Fruit fly (Drosophila melanogaster) whole organism, embryonic: ENCODE results near the gene CG43658.

Experiments
- Awh ChIP-seq: fragments of 200-800 bp; sonication (Bioruptor generic); IDR thresholded peaks from 2 replicates; pipeline ENCODE4, ENCODE4 v1.3.6; 2022; ENCODE audit warnings: missing biosample characterization, missing genetic modification characterization
- C15 ChIP-seq: fragments of 200-800 bp; sonication (Bioruptor generic); IDR thresholded peaks from 3 replicates; pipeline ENCODE4 v1.3.6; 2022; ENCODE audit warnings: missing biosample characterization, missing genetic modification characterization
- CG10321 ChIP-seq: fragments of 200-800 bp; sonication (Bioruptor generic); IDR thresholded peaks from 2 replicates; pipeline ENCODE4 v1.3.6; 2022; ENCODE audit warnings: missing biosample characterization, missing genetic modification characterization
- CG11695 ChIP-seq: fragments of 200-800 bp; sonication (Bioruptor generic); IDR thresholded peaks from 3 replicates; pipeline ENCODE4 v1.3.6; 2022; ENCODE audit warnings: missing biosample characterization, missing genetic modification characterization
- CG14050 ChIP-seq: fragments of 200-800 bp; sonication (Bioruptor generic); IDR thresholded peaks from 3 replicates; pipeline ENCODE4 v1.3.6; 2022; ENCODE audit warnings: missing biosample characterization, missing genetic modification characterization
- CG17612 ChIP-seq: fragments of 200-800 bp; sonication (Bioruptor generic); IDR thresholded peaks from 2 replicates; pipeline ENCODE4 v1.3.6; 2022; ENCODE audit warnings: missing biosample characterization, missing genetic modification characterization
- CG18476 ChIP-seq: fragments of 200-800 bp; sonication (Bioruptor generic); optimal IDR thresholded peaks from 2 replicates; lab custom pipeline; 2016; ENCODE audit warnings: missing biosample characterization, mild to moderate bottlenecking, missing genetic modification characterization
- CG18619 ChIP-seq: fragments of 200-800 bp; sonication (Bioruptor generic); optimal IDR thresholded peaks from 3 replicates; lab custom pipeline; 2017; ENCODE audit warnings: missing biosample characterization, mild to moderate bottlenecking, missing genetic modification characterization
- CG30020 ChIP-seq: fragments of 200-800 bp; optimal IDR thresholded peaks from 2 replicates; lab custom pipeline; 2019; ENCODE audit warnings: missing biosample characterization, mild to moderate bottlenecking, missing genetic modification characterization, moderate library complexity
- CG30431 ChIP-seq: fragments of 200-800 bp; sonication (Bioruptor generic); optimal IDR thresholded peaks from 2 replicates; lab custom pipeline; 2017; ENCODE audit warnings: missing biosample characterization, missing genetic modification characterization
- CG31441 ChIP-seq: fragments of 200-800 bp; sonication (Bioruptor generic); IDR thresholded peaks from 2 replicates; pipeline ENCODE4 v1.3.6; 2022; ENCODE audit warnings: missing biosample characterization, missing genetic modification characterization
- CG4617 ChIP-seq: fragments of 200-800 bp; sonication (Bioruptor generic); optimal IDR thresholded peaks from 3 replicates; lab custom pipeline; 2016; ENCODE audit warnings: missing biosample characterization, missing genetic modification characterization, borderline replicate concordance
- CG4707 ChIP-seq: fragments of 200-800 bp; sonication (Bioruptor generic); optimal IDR thresholded peaks from 2 replicates; lab custom pipeline; 2018; ENCODE audit warnings: missing biosample characterization, mild to moderate bottlenecking, missing genetic modification characterization, moderate library complexity
- CG6272 ChIP-seq: fragments of 200-800 bp; sonication (Bioruptor generic); IDR thresholded peaks from 2 replicates; pipeline ENCODE4 v1.3.6; 2022; ENCODE audit warnings: missing biosample characterization, missing genetic modification characterization
- CG6654 ChIP-seq: fragments of 200-800 bp; sonication (Bioruptor generic); optimal IDR thresholded peaks from 2 replicates; lab custom pipeline; 2017; ENCODE audit warnings: missing biosample characterization, mild to moderate bottlenecking, missing genetic modification characterization
- CG6813 ChIP-seq: fragments of 200-800 bp; sonication (Bioruptor generic); optimal IDR thresholded peaks from 2 replicates; lab custom pipeline; 2017; ENCODE audit warnings: missing biosample characterization, missing genetic modification characterization, mild to moderate bottlenecking, moderate library complexity, missing genetic modification reagents
- CG7839 ChIP-seq: fragments of 200-800 bp; sonication (Bioruptor generic); optimal IDR thresholded peaks from 3 replicates; lab custom pipeline; 2018; ENCODE audit warnings: missing biosample characterization, mild to moderate bottlenecking, missing genetic modification characterization, moderate library complexity
- CG8290 ChIP-seq, 3 experiments: fragments of 200-800 bp; sonication (Bioruptor generic); optimal IDR thresholded peaks; 2 replicates each; lab custom pipeline; 2016 to 2019; ENCODE audit warnings: missing biosample characterization in 3 of 3, missing genetic modification characterization in 3 of 3, mild to moderate bottlenecking in 2 of 3, moderate library complexity in 1 of 3
- Camta ChIP-seq: fragments of 200-800 bp; sonication (Bioruptor generic); optimal IDR thresholded peaks from 2 replicates; lab custom pipeline; 2016; ENCODE audit warnings: missing biosample characterization, missing genetic modification characterization
- Dbx ChIP-seq: fragments of 200-800 bp; sonication (Bioruptor generic); IDR thresholded peaks from 3 replicates; pipeline ENCODE4 v1.3.6; 2022; ENCODE audit warnings: missing biosample characterization, missing genetic modification characterization
- Dref ChIP-seq: fragments of 200-800 bp; sonication (Bioruptor generic); IDR thresholded peaks from 2 replicates; pipeline ENCODE4 v1.3.6; 2022; ENCODE audit warnings: missing biosample characterization, missing genetic modification characterization
- Eip74EF ChIP-seq, 2 experiments: fragments of 200-800 bp in 1 of 2; fragments of >200 bp in 1 of 2; sonication (Bioruptor generic) in 1 of 2; optimal IDR thresholded peaks; 2 replicates each; lab custom pipeline; 2017 to 2019; ENCODE audit warnings: missing biosample characterization in 2 of 2, missing genetic modification characterization in 2 of 2, mild to moderate bottlenecking in 1 of 2, moderate library complexity in 1 of 2
- Hmx ChIP-seq: fragments of 200-800 bp; sonication (Bioruptor generic); optimal IDR thresholded peaks from 2 replicates; lab custom pipeline; 2016; ENCODE audit warnings: missing biosample characterization, missing genetic modification characterization
- Med ChIP-seq: fragments of 200-800 bp; sonication (Bioruptor generic); peaks from one replicate; lab custom pipeline; 2016; ENCODE audit warnings: missing biosample characterization, missing genetic modification characterization, mild to moderate bottlenecking, inconsistent platforms, moderate library complexity
- Meics ChIP-seq: fragments of 200-800 bp; sonication (Bioruptor generic); optimal IDR thresholded peaks from 2 replicates; lab custom pipeline; 2017; ENCODE audit warnings: missing biosample characterization, mild to moderate bottlenecking, missing genetic modification characterization
- Nf-YB ChIP-seq: fragments of 200-800 bp; sonication (Bioruptor generic); optimal IDR thresholded peaks from 3 replicates; lab custom pipeline; 2019; ENCODE audit warnings: missing biosample characterization, mild to moderate bottlenecking, missing genetic modification characterization, moderate library complexity
- Oaz ChIP-seq: fragments of 200-800 bp; sonication (Bioruptor generic); IDR thresholded peaks from 2 replicates; pipeline ENCODE4 v1.3.6; 2022; ENCODE audit warnings: missing biosample characterization, missing genetic modification characterization
- Optix ChIP-seq: fragments of 200-800 bp; sonication (Bioruptor generic); IDR thresholded peaks from 3 replicates; pipeline ENCODE4 v1.3.6; 2022; ENCODE audit warnings: missing biosample characterization, missing genetic modification characterization
- PHDP ChIP-seq: fragments of 200-800 bp; sonication (Bioruptor generic); optimal IDR thresholded peaks from 3 replicates; lab custom pipeline; 2018; ENCODE audit warnings: missing biosample characterization, mild to moderate bottlenecking, missing genetic modification characterization, moderate library complexity
- Ravus ChIP-seq: fragments of 200-800 bp; sonication (Bioruptor generic); IDR thresholded peaks from 2 replicates; pipeline ENCODE4 v1.3.6; 2022; ENCODE audit warnings: missing biosample characterization, missing genetic modification characterization
- Ssrp ChIP-seq: fragments of 200-800 bp; sonication (Bioruptor generic); optimal IDR thresholded peaks from 2 replicates; lab custom pipeline; 2018; ENCODE audit warnings: missing biosample characterization, mild to moderate bottlenecking, missing genetic modification characterization, moderate library complexity
- TFAM ChIP-seq: fragments of 200-800 bp; sonication (Bioruptor generic); optimal IDR thresholded peaks from 2 replicates; lab custom pipeline; 2017; ENCODE audit warnings: missing biosample characterization, missing genetic modification characterization, inconsistent platforms
- Usf ChIP-seq: fragments of 200-800 bp; sonication (Bioruptor generic); optimal IDR thresholded peaks from 2 replicates; lab custom pipeline; 2017; ENCODE audit warnings: missing genotype, missing biosample characterization, missing genetic modification characterization
- amos ChIP-seq: fragments of 200-800 bp; sonication (Bioruptor generic); IDR thresholded peaks from 2 replicates; pipeline ENCODE4 v1.3.6; 2022; ENCODE audit warnings: missing biosample characterization, missing genetic modification characterization; ENCODE audit not compliant: partially characterized antibody
- ara ChIP-seq: fragments of 200-800 bp; sonication (Bioruptor generic); IDR thresholded peaks from 2 replicates; pipeline ENCODE4 v1.3.6; 2022; ENCODE audit warnings: missing biosample characterization, missing genetic modification characterization
- bcd ChIP-seq: fragments of 200-800 bp; sonication (Bioruptor generic); optimal IDR thresholded peaks from 2 replicates; lab custom pipeline; 2017; ENCODE audit warnings: missing biosample characterization, mild to moderate bottlenecking, missing genetic modification characterization
- da ChIP-seq: fragments of 200-800 bp; sonication (Bioruptor generic); optimal IDR thresholded peaks from 2 replicates; lab custom pipeline; 2016; ENCODE audit warnings: missing biosample characterization, missing genetic modification characterization
- dati ChIP-seq: fragments of 200-800 bp; sonication (Bioruptor generic); IDR thresholded peaks from 2 replicates; pipeline ENCODE4 v1.3.6; 2022; ENCODE audit warnings: missing biosample characterization, missing genetic modification characterization
- ems ChIP-seq: fragments of 200-800 bp; sonication (Bioruptor generic); optimal IDR thresholded peaks from 3 replicates; lab custom pipeline; 2016; ENCODE audit warnings: missing biosample characterization, missing genetic modification characterization
- kni ChIP-seq: fragments of 200-800 bp; sonication (Bioruptor generic); optimal IDR thresholded peaks from 3 replicates; lab custom pipeline; 2017; ENCODE audit warnings: mild to moderate bottlenecking, missing biosample characterization, missing genetic modification reagents, missing genetic modification characterization
- maf-S ChIP-seq: fragments of 200-800 bp; sonication (Bioruptor generic); optimal IDR thresholded peaks from 2 replicates; lab custom pipeline; 2016; ENCODE audit warnings: missing biosample characterization, missing genetic modification characterization
- oc ChIP-seq: fragments of 200-800 bp; sonication (Bioruptor generic); optimal IDR thresholded peaks from 2 replicates; lab custom pipeline; 2018; ENCODE audit warnings: missing biosample characterization, mild to moderate bottlenecking, missing genetic modification characterization, moderate library complexity
- pfk ChIP-seq: fragments of 200-800 bp; sonication (Bioruptor generic); optimal IDR thresholded peaks from 2 replicates; lab custom pipeline; 2018; ENCODE audit warnings: missing biosample characterization, mild to moderate bottlenecking, missing genetic modification characterization, moderate library complexity
- shn ChIP-seq: fragments of 200-800 bp; sonication (Bioruptor generic); optimal IDR thresholded peaks from 3 replicates; lab custom pipeline; 2016; ENCODE audit warnings: missing biosample characterization, missing genetic modification characterization
- slp2 ChIP-seq: fragments of 200-800 bp; sonication (Bioruptor generic); optimal IDR thresholded peaks from 2 replicates; lab custom pipeline; 2016; ENCODE audit warnings: missing biosample characterization, missing genetic modification characterization
- tup ChIP-seq: fragments of 200-800 bp; sonication (Bioruptor generic); optimal IDR thresholded peaks from 2 replicates; lab custom pipeline; 2016; ENCODE audit warnings: missing biosample characterization, mild to moderate bottlenecking, missing genetic modification characterization, moderate library complexity
- usp ChIP-seq: fragments of >200 bp; optimal IDR thresholded peaks from 2 replicates; lab custom pipeline; 2017; ENCODE audit warnings: missing biosample characterization, missing genetic modification characterization

CG43658 gene

DNA sequence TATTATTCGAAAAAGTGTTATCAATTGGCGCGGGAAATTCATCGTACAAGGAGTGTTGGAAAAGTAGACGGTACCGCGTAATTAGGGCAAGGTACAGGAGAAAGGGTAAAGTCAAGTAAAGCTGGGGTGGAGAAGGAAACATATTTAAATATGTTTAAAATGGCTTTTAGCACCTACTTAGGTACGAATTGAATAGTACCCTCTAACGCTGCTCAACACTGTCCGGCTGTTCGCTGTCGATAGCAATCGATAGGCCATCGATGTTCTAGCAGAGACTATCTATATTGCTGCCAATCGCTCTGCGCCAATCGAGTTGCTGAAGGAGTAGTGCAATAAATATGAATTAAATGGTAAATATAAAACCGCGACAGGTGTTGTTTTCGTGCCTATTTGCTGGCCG, 38.4 kb upstream of the CG43658 start, which contains the start of gene X11L (continued):
- TF ChIP-seq oc (tag; lab: Kevin White, UChicago) (no peak), CG17612 (GFP tag; lab: Robert Waterston, UW) (peak; percentile 69), Camta (peak; percentile 66)

DNA sequence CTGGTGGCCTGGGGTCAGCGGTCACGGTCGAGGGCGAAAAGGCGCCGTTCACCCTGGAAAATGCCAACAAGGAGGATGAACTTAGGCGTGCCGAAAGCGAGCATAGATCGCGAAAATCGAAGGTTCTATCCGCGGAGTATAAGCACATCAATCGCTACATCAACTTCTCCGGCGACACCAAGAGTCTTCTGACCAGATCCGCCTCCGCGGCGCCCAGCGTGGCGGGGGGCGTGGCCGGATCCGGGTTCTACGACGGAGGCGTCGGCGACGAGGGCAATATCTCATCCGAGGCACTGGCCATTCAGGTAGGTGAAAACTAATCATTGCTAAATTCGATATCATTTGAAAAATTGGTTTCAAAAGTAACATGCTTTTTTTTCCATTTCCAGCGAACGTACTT, 36.6 kb upstream of the CG43658 start:
- TF ChIP-seq amos (GFP tag; lab: Robert Waterston, UW) (no peak), Nf-YB (GFP tag; lab: Kevin White, UChicago) (no peak), da (no peak), Eip74EF (GFP tag; optimal IDR thresholded peaks at IDR 0.05; lab: Kevin White, UChicago) (no peak), Med (GFP tag; lab: Kevin White, UChicago) (peak; percentile 42)

DNA sequence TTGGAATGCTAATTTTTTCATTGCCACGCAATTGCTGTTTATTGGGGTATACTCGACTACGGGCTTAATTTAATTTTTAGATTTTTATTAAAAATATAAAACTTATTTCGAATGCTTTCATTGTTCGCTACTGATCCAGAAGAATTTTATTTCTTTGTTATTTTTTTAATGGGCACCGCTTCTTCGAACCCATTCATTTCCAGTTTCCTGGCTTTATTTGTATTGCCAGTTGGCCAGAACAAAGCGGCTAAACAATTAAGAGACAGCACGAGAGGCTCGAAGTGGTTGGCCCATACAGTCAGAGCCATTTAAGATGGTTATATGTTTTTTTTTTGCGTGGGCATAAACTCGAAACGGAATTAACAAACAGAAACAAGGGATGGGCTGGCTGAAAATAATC, 34.8 kb upstream of the CG43658 start:
- peak; percentile 76 for TF ChIP-seq Awh (GFP tag; lab: Robert Waterston, UW)
- no peak for TF ChIP-seq CG30020 (tag; lab: Kevin White, UChicago)
- TF ChIP-seq CG18476: peak; percentile 45
- peak; percentile 16 for TF ChIP-seq shn (GFP tag; lab: Kevin White, UChicago)
- peak; percentile 77 for TF ChIP-seq CG31441 (GFP tag; lab: Robert Waterston, UW)
- 0 out of 2 replicates have a peak, but pooled peaks have one; percentile 24 for TF ChIP-seq Oaz (GFP tag; lab: Robert Waterston, UW)
- TF ChIP-seq maf-S (GFP tag; lab: Kevin White, UChicago): peak; percentile 18
- no peak for TF ChIP-seq Dref (GFP tag; lab: Robert Waterston, UW)
- TF ChIP-seq slp2 (GFP tag; lab: Kevin White, UChicago): peak; percentile 12
- TF ChIP-seq CG4617: peak; percentile 10
- TF ChIP-seq ems (GFP tag; lab: Kevin White, UChicago): peak; percentile 46
- TF ChIP-seq CG6813 (GFP tag; lab: Kevin White, UChicago): peak; percentile 57
- peak; percentile 73 for TF ChIP-seq CG18619 (GFP tag; lab: Kevin White, UChicago)
- peak; percentile 78 for TF ChIP-seq PHDP (tag; lab: Kevin White, UChicago)
- TF ChIP-seq tup (GFP tag; lab: Kevin White, UChicago): peak; percentile 44
- TF ChIP-seq CG6272 (GFP tag; lab: Robert Waterston, UW): peak; percentile 74
- peak; percentile 85 for TF ChIP-seq CG7839 (tag; lab: Kevin White, UChicago)
- TF ChIP-seq Usf: peak; percentile 23
- no peak for TF ChIP-seq TFAM (GFP tag; lab: Kevin White, UChicago)
- peak; percentile 36 for TF ChIP-seq CG30431
- peak; percentile 66; the same call in 2 of the 3 replicates for TF ChIP-seq Optix
- TF ChIP-seq Dbx (GFP tag; lab: Robert Waterston, UW): peak; percentile 92
- peak; percentile 75 for TF ChIP-seq ara (GFP tag; lab: Robert Waterston, UW)
- no peak for TF ChIP-seq usp (GFP tag; lab: Kevin White, UChicago)
- no peak for TF ChIP-seq CG8290 (GFP tag; optimal IDR thresholded peaks at IDR 0.05; lab: Kevin White, UChicago)
- TF ChIP-seq CG8290 (tag; optimal IDR thresholded peaks at IDR 0.05; lab: Kevin White, UChicago): no peak
- TF ChIP-seq C15 (GFP tag; lab: Robert Waterston, UW): peak; percentile 25; the same call in 1 of the 3 replicates
- peak; percentile 76 for TF ChIP-seq CG14050 (GFP tag; lab: Robert Waterston, UW)
- TF ChIP-seq dati (GFP tag; lab: Robert Waterston, UW): no peak
- peak; percentile 89 for TF ChIP-seq Med (GFP tag; lab: Kevin White, UChicago)
- peak; percentile 86 for TF ChIP-seq CG11695 (GFP tag; lab: Robert Waterston, UW)
- TF ChIP-seq Hmx: peak; percentile 38
- TF ChIP-seq Ravus (GFP tag; lab: Robert Waterston, UW): peak; percentile 69
- no peak for TF ChIP-seq kni (GFP tag; lab: Kevin White, UChicago)
- TF ChIP-seq pfk: no peak
- TF ChIP-seq Meics (GFP tag; lab: Kevin White, UChicago): peak; percentile 85
- TF ChIP-seq CG4707 (GFP tag; lab: Kevin White, UChicago): no peak
- peak; percentile 43 for TF ChIP-seq Ssrp (tag; lab: Kevin White, UChicago)
- peak; percentile 77 for TF ChIP-seq bcd (GFP tag; lab: Kevin White, UChicago)
- TF ChIP-seq CG10321 (GFP tag; lab: Robert Waterston, UW): peak; percentile 52; the same call in 1 of the 2 replicates
- peak; percentile 41 for TF ChIP-seq CG6654 (GFP tag; lab: Kevin White, UChicago)
